Worm (Caenorhabditis elegans) whole organism, L1 larva: ENCODE results near the gene ZC13.10.

Experiments used
- C04F5.9 ChIP-seq: sonication (generic microtip); optimal IDR thresholded peaks from 2 replicates; lab custom pipeline; 2016; ENCODE audit warnings: missing genetic modification characterization, missing compliant biosample characterization
- C34B4.2 ChIP-seq: sonication (generic microtip); optimal IDR thresholded peaks from 2 replicates; lab custom pipeline; 2017; ENCODE audit warnings: mild to moderate bottlenecking, missing genetic modification characterization, missing compliant biosample characterization
- alr-1 ChIP-seq: fragments of 200-800 bp; sonication (Bioruptor generic); optimal IDR thresholded peaks from 2 replicates; lab custom pipeline; 2018; ENCODE audit warnings: borderline replicate concordance, mild to moderate bottlenecking, missing genetic modification characterization, missing compliant biosample characterization
- aly-2 ChIP-seq: fragments of 150-350 bp; optimal IDR thresholded peaks from 2 replicates; lab custom pipeline; 2014; ENCODE audit warnings: missing biosample characterization, missing genetic modification characterization
- ama-1 ChIP-seq: fragments of 150-350 bp; optimal IDR thresholded peaks from 2 replicates; lab custom pipeline; 2014
- ceh-63 ChIP-seq: fragments of 200-800 bp; sonication (Bioruptor generic); optimal IDR thresholded peaks from 2 replicates; lab custom pipeline; 2018; ENCODE audit warnings: mild to moderate bottlenecking, missing genetic modification characterization, missing compliant biosample characterization
- dsc-1 ChIP-seq: sonication (generic microtip); optimal IDR thresholded peaks from 2 replicates; lab custom pipeline; 2016; ENCODE audit warnings: mild to moderate bottlenecking, missing genetic modification characterization, missing compliant biosample characterization
- efl-3 ChIP-seq: fragments of 200-800 bp; sonication (Bioruptor generic); optimal IDR thresholded peaks from 2 replicates; lab custom pipeline; 2018; ENCODE audit warnings: mild to moderate bottlenecking, missing genetic modification characterization, missing compliant biosample characterization
- egl-13 ChIP-seq: sonication (generic microtip); optimal IDR thresholded peaks from 2 replicates; lab custom pipeline; 2016; ENCODE audit warnings: missing genotype, missing genetic modification reagents, missing genetic modification characterization, missing compliant biosample characterization
- elt-2 ChIP-seq: sonication (generic microtip); optimal IDR thresholded peaks from 2 replicates; lab custom pipeline; 2016; ENCODE audit warnings: missing genetic modification characterization, mild to moderate bottlenecking, inconsistent platforms, missing compliant biosample characterization, missing genetic modification reagents
- elt-3 ChIP-seq, 6 experiments: fragments of 150-350 bp in 1 of 6; sonication (generic microtip); optimal IDR thresholded peaks; 2 replicates each; lab custom pipeline; 2017 to 2018; ENCODE audit warnings: missing biosample characterization in 6 of 6, missing genetic modification characterization in 6 of 6, inconsistent platforms in 1 of 6
- ets-5 ChIP-seq: fragments of 200-800 bp; sonication (Bioruptor generic); IDR thresholded peaks from 2 replicates; pipeline ENCODE4 v1.3.6; 2022; ENCODE audit warnings: missing genetic modification characterization, missing compliant biosample characterization
- fkh-10 ChIP-seq: sonication (generic microtip); optimal IDR thresholded peaks from 2 replicates; lab custom pipeline; 2017; ENCODE audit warnings: missing biosample characterization, missing genetic modification reagents, missing genetic modification characterization
- fkh-8 ChIP-seq: sonication (generic microtip); optimal IDR thresholded peaks from 2 replicates; lab custom pipeline; 2016; ENCODE audit warnings: mild to moderate bottlenecking, missing genetic modification characterization, missing compliant biosample characterization
- fos-1 ChIP-seq: fragments of 150-350 bp; optimal IDR thresholded peaks from 2 replicates; lab custom pipeline; 2014; ENCODE audit warnings: missing biosample characterization, missing genetic modification characterization
- hlh-17 ChIP-seq: fragments of 200-800 bp; sonication (Bioruptor generic); optimal IDR thresholded peaks from 2 replicates; lab custom pipeline; 2018; ENCODE audit warnings: missing genetic modification characterization, mild to moderate bottlenecking, missing compliant biosample characterization, moderate library complexity, borderline replicate concordance
- hlh-4 ChIP-seq: sonication (generic microtip); optimal IDR thresholded peaks from 2 replicates; lab custom pipeline; 2016; ENCODE audit warnings: mild to moderate bottlenecking, missing genetic modification characterization, missing compliant biosample characterization
- hpl-2 ChIP-seq: fragments of 150-350 bp; optimal IDR thresholded peaks from 2 replicates; lab custom pipeline; 2014; ENCODE audit warnings: missing biosample characterization, missing genetic modification reagents, missing genetic modification characterization
- lin-13 ChIP-seq: fragments of 150-350 bp; optimal IDR thresholded peaks from 2 replicates; lab custom pipeline; 2014; ENCODE audit warnings: missing biosample characterization, missing genetic modification reagents, missing genetic modification characterization
- lin-14 ChIP-seq: fragments of 200-800 bp; sonication (Bioruptor generic); optimal IDR thresholded peaks from 2 replicates; lab custom pipeline; 2018; ENCODE audit warnings: mild to moderate bottlenecking, missing genetic modification characterization, moderate library complexity, missing compliant biosample characterization
- lin-15B ChIP-seq: fragments of 150-350 bp; sonication (generic microtip); optimal IDR thresholded peaks from 3 replicates; lab custom pipeline; 2014; ENCODE audit warnings: missing biosample characterization, missing genetic modification characterization
- lin-39 ChIP-seq: fragments of 150-350 bp; optimal IDR thresholded peaks from 2 replicates; lab custom pipeline; 2014; ENCODE audit warnings: missing biosample characterization, missing genetic modification reagents, missing genetic modification characterization
- lir-3 ChIP-seq: sonication (generic microtip); optimal IDR thresholded peaks from 2 replicates; lab custom pipeline; 2016; ENCODE audit warnings: mild to moderate bottlenecking, missing genetic modification characterization, moderate library complexity, missing compliant biosample characterization; ENCODE audit not compliant: poor library complexity
- lsy-2 ChIP-seq, 2 experiments: fragments of 150-350 bp; optimal IDR thresholded peaks; 2 replicates each; lab custom pipeline; 2014; ENCODE audit warnings: missing biosample characterization in 2 of 2, missing genetic modification characterization in 2 of 2
- mab-9 ChIP-seq: fragments of 200-800 bp; sonication (Bioruptor generic); IDR thresholded peaks from 2 replicates; pipeline ENCODE4 v1.3.6; 2022; ENCODE audit warnings: missing genetic modification reagents, missing genetic modification characterization, missing compliant biosample characterization
- mdl-1 ChIP-seq, 2 experiments: fragments of 150-350 bp; optimal IDR thresholded peaks; 2 replicates each; lab custom pipeline; 2014 to 2017; ENCODE audit warnings: missing biosample characterization in 2 of 2, missing genetic modification characterization in 2 of 2, inconsistent platforms in 1 of 2
- mef-2 ChIP-seq: fragments of 150-350 bp; optimal IDR thresholded peaks from 2 replicates; lab custom pipeline; 2014; ENCODE audit warnings: missing biosample characterization, missing genetic modification characterization
- mep-1 ChIP-seq: fragments of 150-350 bp; optimal IDR thresholded peaks from 2 replicates; lab custom pipeline; 2014; ENCODE audit warnings: missing biosample characterization, missing genetic modification characterization
- nhr-11 ChIP-seq: fragments of 150-350 bp; optimal IDR thresholded peaks from 2 replicates; lab custom pipeline; 2014; ENCODE audit warnings: missing biosample characterization, missing genetic modification characterization
- nhr-19 ChIP-seq: fragments of 200-800 bp; sonication (Bioruptor generic); conservative IDR thresholded peaks from 2 replicates; pipeline ENCODE4 v1.3.6; 2022; ENCODE audit warnings: missing genetic modification characterization, missing compliant biosample characterization
- nhr-20 ChIP-seq: sonication (generic microtip); optimal IDR thresholded peaks from 2 replicates; lab custom pipeline; 2016; ENCODE audit warnings: mild to moderate bottlenecking, missing genetic modification characterization, missing compliant biosample characterization
- nhr-47 ChIP-seq: sonication (generic microtip); optimal IDR thresholded peaks from 2 replicates; lab custom pipeline; 2016; ENCODE audit warnings: mild to moderate bottlenecking, missing genetic modification characterization, moderate library complexity, missing compliant biosample characterization
- nhr-71 ChIP-seq: sonication (generic microtip); optimal IDR thresholded peaks from 2 replicates; lab custom pipeline; 2016; ENCODE audit warnings: mild to moderate bottlenecking, missing genetic modification characterization, moderate library complexity, missing compliant biosample characterization
- nhr-77 ChIP-seq: fragments of 150-350 bp; optimal IDR thresholded peaks from 2 replicates; lab custom pipeline; 2014; ENCODE audit warnings: missing biosample characterization, missing genetic modification characterization
- nhr-85 ChIP-seq: sonication (generic microtip); peaks from one replicate; lab custom pipeline; 2016; ENCODE audit warnings: missing genetic modification characterization, inconsistent platforms, missing compliant biosample characterization
- pax-3 ChIP-seq: fragments of 200-800 bp; sonication (Bioruptor generic); optimal IDR thresholded peaks from 2 replicates; lab custom pipeline; 2018; ENCODE audit warnings: mild to moderate bottlenecking, missing genetic modification characterization, moderate library complexity, missing compliant biosample characterization
- pqm-1 ChIP-seq: sonication (generic microtip); optimal IDR thresholded peaks from 3 replicates; lab custom pipeline; 2017; ENCODE audit warnings: missing biosample characterization, missing genetic modification characterization
- snpc-4 ChIP-seq: fragments of 150-350 bp; optimal IDR thresholded peaks from 2 replicates; lab custom pipeline; 2014; ENCODE audit warnings: missing biosample characterization, missing genetic modification characterization
- snu-23 ChIP-seq: sonication (generic microtip); optimal IDR thresholded peaks from 2 replicates; lab custom pipeline; 2016; ENCODE audit warnings: missing genetic modification characterization, missing compliant biosample characterization
- sox-4 ChIP-seq: sonication (generic microtip); optimal IDR thresholded peaks from 2 replicates; lab custom pipeline; 2016; ENCODE audit warnings: missing genetic modification characterization, missing compliant biosample characterization
- sptf-1 ChIP-seq: fragments of 150-350 bp; optimal IDR thresholded peaks from 2 replicates; lab custom pipeline; 2014; ENCODE audit warnings: missing biosample characterization, missing genetic modification characterization
- tbx-2 ChIP-seq: sonication (generic microtip); optimal IDR thresholded peaks from 2 replicates; lab custom pipeline; 2016; ENCODE audit warnings: missing genetic modification characterization, missing compliant biosample characterization
- tlp-1 ChIP-seq: fragments of 150-350 bp; optimal IDR thresholded peaks from 2 replicates; lab custom pipeline; 2014; ENCODE audit warnings: missing biosample characterization, missing genetic modification characterization
- unc-130 ChIP-seq: fragments of 150-350 bp; optimal IDR thresholded peaks from 2 replicates; lab custom pipeline; 2017; ENCODE audit warnings: missing biosample characterization, missing genetic modification characterization, inconsistent platforms
- unc-30 ChIP-seq: sonication (generic microtip); optimal IDR thresholded peaks from 2 replicates; lab custom pipeline; 2017; ENCODE audit warnings: missing biosample characterization, missing genetic modification characterization
- zag-1 ChIP-seq: fragments of 150-350 bp; optimal IDR thresholded peaks from 2 replicates; lab custom pipeline; 2014; ENCODE audit warnings: missing biosample characterization, missing genetic modification characterization

The ZC13.10 gene

ce11 chrX:915510-915909 is 13.1 kb upstream of the ZC13.10 start, which contains the start of gene sel-12 (continued):
- TF ChIP-seq lin-39 (tag; lab: Kevin White, UChicago) (no peak), C04F5.9 (tag; lab: Kevin White, UChicago) (no peak), elt-2 (tag; lab: Kevin White, UChicago) (no peak), snu-23 (GFP tag; lab: Kevin White, UChicago) (peak; percentile 29), alr-1 (tag; lab: Kevin White, UChicago) (no peak), lsy-2 (tag; optimal IDR thresholded peaks at IDR 0.05; lab: Kevin White, UChicago) (peak in 1 of 2 experiments; percentile 26), sptf-1 (no peak), nhr-77 (no peak), lin-15B (tag; lab: Kevin White, UChicago) (no peak), fos-1 (tag; lab: Kevin White, UChicago) (no peak), nhr-11 (tag; lab: Kevin White, UChicago) (no peak), unc-30 (tag; lab: Kevin White, UChicago) (no peak), hlh-4 (no peak), snpc-4 (tag; lab: Kevin White, UChicago) (no peak), mep-1 (tag; lab: Kevin White, UChicago) (peak; percentile 18), hlh-17 (GFP tag; lab: Kevin White, UChicago) (no peak), nhr-71 (tag; lab: Kevin White, UChicago) (peak; percentile 7), ceh-63 (GFP tag; lab: Kevin White, UChicago) (no peak), nhr-20 (tag; lab: Kevin White, UChicago) (peak; percentile 1), dsc-1 (no peak), nhr-47 (peak; percentile 10), lin-13 (no peak), egl-13 (no peak), fkh-10 (GFP tag; lab: Kevin White, UChicago) (no peak), elt-3 (tag; optimal IDR thresholded peaks at IDR 0.05; lab: Kevin White, UChicago) (no peak), unc-130 (tag; lab: Kevin White, UChicago) (no peak), tlp-1 (tag; lab: Kevin White, UChicago) (no peak), pqm-1 (tag; lab: Kevin White, UChicago) (no peak), efl-3 (no peak), mab-9 (no peak)
- TF ChIP-seq, all 84 proteins: peak for 12

- TF ChIP-seq nhr-85 (tag; lab: Kevin White, UChicago) (no peak), nhr-19 (GFP tag; lab: Robert Waterston, UW) (no peak), mef-2 (tag; lab: Kevin White, UChicago) (no peak), C04F5.9 (tag; lab: Kevin White, UChicago) (no peak), C34B4.2 (tag; lab: Kevin White, UChicago) (no peak), ama-1 (lab: Kevin White, UChicago) (no peak)
Observed at ce11 chrX:912990-913389, 10.6 kb upstream of the ZC13.10 start, which contains the start of gene F35H12.6. Gene F35H12.6, plus strand, starts transcription at chrX:913290.

- TF ChIP-seq pax-3 = peak; percentile 1
- peak; percentile 21 for TF ChIP-seq nhr-47
- TF ChIP-seq ets-5 (GFP tag; lab: Robert Waterston, UW) = no peak
- TF ChIP-seq sox-4 (tag; lab: Kevin White, UChicago) = no peak
- TF ChIP-seq fkh-8 (tag; lab: Kevin White, UChicago) = peak; percentile 65
- TF ChIP-seq hpl-2 (GFP tag; lab: Kevin White, UChicago) = no peak
- TF ChIP-seq aly-2 = no peak
- TF ChIP-seq dsc-1 = no peak
- TF ChIP-seq nhr-85 (tag; lab: Kevin White, UChicago) = peak; percentile 18
- no peak for TF ChIP-seq lir-3
- no peak for TF ChIP-seq tbx-2 (tag; lab: Kevin White, UChicago)
- no peak for TF ChIP-seq sptf-1
- TF ChIP-seq ceh-63 (GFP tag; lab: Kevin White, UChicago) = no peak
- TF ChIP-seq lin-14 = peak; percentile 43
- no peak for TF ChIP-seq zag-1 (tag; lab: Kevin White, UChicago)
- peak; percentile 31 for TF ChIP-seq nhr-71 (tag; lab: Kevin White, UChicago)
- no peak for TF ChIP-seq mdl-1 (tag; optimal IDR thresholded peaks at IDR 0.05; lab: Kevin White, UChicago)
Observed at ce11 chrX:912564-912963, 10.2 kb upstream of the ZC13.10 start.
